Worm (Caenorhabditis elegans): ENCODE data around the gene C45B2.8.
A peak's percentile ranks its signal among the peaks of the same experiment; 100 is the strongest.

The C45B2.8 gene

DNA sequence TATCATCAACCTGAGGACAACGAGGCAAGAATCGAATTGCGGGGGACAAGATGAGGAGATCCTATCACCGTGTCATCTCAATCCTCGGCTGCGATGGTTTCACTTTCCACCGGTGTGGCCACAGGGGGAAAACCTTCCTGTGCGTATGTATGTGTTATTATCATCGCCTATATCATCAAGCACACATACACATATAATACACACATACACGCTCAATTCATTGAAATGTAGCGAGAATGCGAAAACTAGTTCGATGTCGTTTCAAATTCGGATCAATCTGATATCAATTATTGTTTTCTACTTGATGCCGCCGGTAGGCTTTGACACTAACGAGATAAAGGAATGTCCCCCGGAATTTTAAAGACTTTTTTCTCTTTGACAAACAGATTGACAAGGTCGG is 36.9 kb upstream of the C45B2.8 start:
- TF ChIP-seq nhr-232 (tag; optimal IDR thresholded peaks at IDR 0.05) (no peak), fax-1 (tag; optimal IDR thresholded peaks at IDR 0.05) (no peak), elt-4 (tag; optimal IDR thresholded peaks at IDR 0.05) (no peak), pha-4 (tag; optimal IDR thresholded peaks at IDR 0.05) (no peak), ama-1 (optimal IDR thresholded peaks at IDR 0.05) (no peak), ets-4 (tag; optimal IDR thresholded peaks at IDR 0.05) (no peak), K02D7.2 (tag; optimal IDR thresholded peaks at IDR 0.05) (no peak), C38D4.7 (GFP tag; optimal IDR thresholded peaks at IDR 0.05) (no peak), ceh-30 (tag; optimal IDR thresholded peaks at IDR 0.05) (no peak), mec-3 (tag; optimal IDR thresholded peaks at IDR 0.05; ENCODE audit: borderline replicate concordance) (no peak), ceh-18 (tag; optimal IDR thresholded peaks at IDR 0.05) (no peak), ceh-48 (tag; optimal IDR thresholded peaks at IDR 0.05) (no peak), lin-11 (tag; optimal IDR thresholded peaks at IDR 0.05) (no peak), che-1 (tag; optimal IDR thresholded peaks at IDR 0.05) (no peak), ahr-1 (tag; optimal IDR thresholded peaks at IDR 0.05) (no peak), dmd-4 (tag; optimal IDR thresholded peaks at IDR 0.05; ENCODE audit: borderline replicate concordance) (no peak), elt-2 (tag; optimal IDR thresholded peaks at IDR 0.05) (no peak), ceh-9 (tag; optimal IDR thresholded peaks at IDR 0.05) (no peak), hlh-8 (tag; optimal IDR thresholded peaks at IDR 0.05) (no peak)

DNA sequence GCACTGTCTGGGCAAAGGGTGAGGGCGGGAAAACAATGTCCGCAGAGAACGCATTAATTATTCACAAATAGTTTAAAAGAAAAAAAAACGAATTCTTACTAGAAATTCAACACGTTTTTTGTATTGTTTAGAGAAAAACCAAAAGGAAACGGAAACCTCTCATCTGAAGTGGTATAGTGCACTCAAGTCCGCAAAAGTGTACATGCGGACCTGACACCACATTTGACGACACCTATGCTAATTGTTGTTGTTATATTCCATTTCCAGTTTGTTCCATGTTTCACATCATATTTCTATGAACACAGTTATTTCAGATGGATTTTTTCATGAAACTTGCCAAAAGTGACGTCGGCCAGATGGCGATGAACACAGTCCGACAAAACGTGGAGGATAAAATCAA is 35.0 kb upstream of the C45B2.8 start, which contains the start of gene C45B2.6:
Gene C45B2.6, plus strand, starts transcription at position 136 of the 400 bp plus-strand sequence.
- no peak for TF ChIP-seq dve-1 (tag; optimal IDR thresholded peaks at IDR 0.05)
- TF ChIP-seq pat-9 (tag; optimal IDR thresholded peaks at IDR 0.05): no peak
- TF ChIP-seq odd-2 (tag; optimal IDR thresholded peaks at IDR 0.05): no peak
- TF ChIP-seq ceh-31 (tag; optimal IDR thresholded peaks at IDR 0.05): no peak
- no peak for TF ChIP-seq sox-2 (GFP tag; IDR thresholded peaks at IDR 0.05)
- no peak for TF ChIP-seq ceh-14 (tag; optimal IDR thresholded peaks at IDR 0.05)
- no peak for TF ChIP-seq fkh-6 (tag; optimal IDR thresholded peaks at IDR 0.05)
- no peak for TF ChIP-seq elt-2 (tag; optimal IDR thresholded peaks at IDR 0.05)
- TF ChIP-seq ceh-30 (tag; optimal IDR thresholded peaks at IDR 0.05): no peak
- TF ChIP-seq lim-6 (tag; optimal IDR thresholded peaks at IDR 0.05): no peak
- no peak for TF ChIP-seq syd-9 (tag; optimal IDR thresholded peaks at IDR 0.05)
- no peak for TF ChIP-seq ama-1 (optimal IDR thresholded peaks at IDR 0.05)
- TF ChIP-seq sox-4 (tag; optimal IDR thresholded peaks at IDR 0.05): no peak

DNA sequence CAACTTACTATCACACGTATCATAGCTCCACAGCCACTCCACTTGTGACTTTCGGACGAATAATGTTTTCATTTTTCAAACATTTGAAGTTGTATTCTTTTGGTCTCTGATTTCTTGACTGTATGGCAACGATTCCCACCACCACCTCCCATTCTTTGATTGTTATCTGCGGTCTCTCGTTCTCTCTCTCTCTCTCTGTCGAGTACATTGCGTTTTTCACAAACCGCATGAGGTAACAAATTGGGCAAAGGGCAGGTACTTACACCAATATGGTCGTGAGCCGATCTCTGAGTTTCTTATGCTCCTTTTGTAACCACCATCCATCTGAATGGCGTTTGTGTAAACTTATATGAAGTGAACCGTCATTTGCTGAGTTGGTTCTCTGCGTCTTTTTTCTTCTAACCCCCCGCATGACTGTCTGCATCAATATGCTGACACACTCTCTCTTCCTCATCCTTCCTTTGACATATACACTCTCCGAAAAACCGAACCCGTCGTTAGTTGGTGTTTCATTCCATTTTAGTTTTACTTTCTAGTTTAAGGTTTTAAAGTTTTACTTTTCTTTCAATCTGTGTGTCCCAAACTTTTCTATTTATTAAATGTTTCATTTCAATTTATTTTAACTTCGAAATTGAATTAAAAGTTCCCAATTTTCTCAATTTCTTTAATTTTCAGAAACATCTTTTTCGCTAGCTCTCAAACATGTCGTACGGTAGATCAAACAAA is 30.0 kb upstream of the C45B2.8 start, which contains the start of gene gln-1:
Gene gln-1, plus strand, starts transcription at position 676 of the 726 bp plus-strand sequence.
- no peak for TF ChIP-seq unc-42 (tag; optimal IDR thresholded peaks at IDR 0.05)
- no peak for TF ChIP-seq hlh-30 (tag; optimal IDR thresholded peaks at IDR 0.05; ENCODE audit: insufficient read depth)
- peak; percentile 5 for TF ChIP-seq ref-2 (tag; optimal IDR thresholded peaks at IDR 0.05)
- no peak for TF ChIP-seq pat-9 (tag; optimal IDR thresholded peaks at IDR 0.05)
- TF ChIP-seq hlh-6 (tag; optimal IDR thresholded peaks at IDR 0.05): no peak
- TF ChIP-seq rnt-1 (tag; optimal IDR thresholded peaks at IDR 0.05): peak; percentile 64
- no peak for TF ChIP-seq pha-2 (tag; optimal IDR thresholded peaks at IDR 0.05)

DNA sequence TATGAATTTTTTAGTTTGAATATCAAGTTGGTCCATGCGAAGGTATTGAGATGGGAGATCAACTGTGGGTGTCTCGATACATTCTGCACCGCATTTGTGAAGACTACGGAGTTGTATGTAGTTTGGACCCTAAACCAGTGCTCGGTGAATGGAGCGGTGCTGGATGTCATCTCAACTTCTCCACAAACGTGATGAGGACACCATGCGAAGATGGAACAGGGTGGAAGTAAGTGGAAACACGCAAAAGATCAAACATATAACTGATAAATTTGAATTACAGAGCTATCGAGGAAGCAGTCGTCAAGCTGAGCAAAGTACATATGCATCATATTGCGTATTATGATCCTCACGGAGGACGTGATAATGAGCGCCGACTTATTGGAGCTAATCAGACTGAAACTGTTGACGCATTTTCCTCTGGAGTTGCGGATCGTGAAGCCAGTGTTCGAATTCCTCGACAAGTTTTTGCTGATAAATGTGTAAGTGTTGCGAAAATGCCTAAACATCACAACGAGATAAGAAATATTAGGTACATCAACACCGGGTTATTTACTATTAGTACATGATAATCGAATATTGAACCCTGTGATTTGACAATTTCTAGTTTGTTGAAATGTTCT is 28.5 kb upstream of the C45B2.8 start:
- no peak for TF ChIP-seq gmeb-2 (tag; optimal IDR thresholded peaks at IDR 0.05)
- TF ChIP-seq unc-86 (tag; optimal IDR thresholded peaks at IDR 0.05): no peak
- TF ChIP-seq pros-1 (tag; optimal IDR thresholded peaks at IDR 0.05): no peak
- TF ChIP-seq ceh-45 (GFP tag; IDR thresholded peaks at IDR 0.05): no peak
- no peak for TF ChIP-seq nfya-1 (tag; optimal IDR thresholded peaks at IDR 0.05)
- TF ChIP-seq ceh-6 (GFP tag; optimal IDR thresholded peaks at IDR 0.05): no peak
- TF ChIP-seq Y22D7AL.16 (tag; optimal IDR thresholded peaks at IDR 0.05): no peak
- TF ChIP-seq pax-1 (tag; optimal IDR thresholded peaks at IDR 0.05): no peak
- no peak for TF ChIP-seq ama-1 (optimal IDR thresholded peaks at IDR 0.05)
- no peak for TF ChIP-seq tbx-7 (tag; optimal IDR thresholded peaks at IDR 0.05)
- no peak for TF ChIP-seq ztf-16 (tag; optimal IDR thresholded peaks at IDR 0.05)
- TF ChIP-seq dve-1 (tag; optimal IDR thresholded peaks at IDR 0.05): no peak
- no peak for TF ChIP-seq ahr-1 (tag; optimal IDR thresholded peaks at IDR 0.05)
- no peak for TF ChIP-seq K02D7.2 (tag; optimal IDR thresholded peaks at IDR 0.05)

All from whole organism, late embryonic.